Fruit fly (Drosophila melanogaster) whole organism, embryonic: ENCODE results near the gene CBP.

ENCODE experiments used
- Aef1 ChIP-seq: fragments of 200-800 bp; sonication (Bioruptor generic); IDR thresholded peaks from 3 replicates; pipeline ENCODE4 v1.3.6; 2022; ENCODE audit warnings: missing biosample characterization, missing genetic modification characterization
- CG12236 ChIP-seq: fragments of 200-800 bp; sonication (Bioruptor generic); optimal IDR thresholded peaks from 2 replicates; lab custom pipeline; 2016; ENCODE audit warnings: missing biosample characterization, missing genetic modification characterization
- CG13624 ChIP-seq: fragments of 200-800 bp; sonication (Bioruptor generic); optimal IDR thresholded peaks from 2 replicates; lab custom pipeline; 2016; ENCODE audit warnings: missing biosample characterization, missing genetic modification characterization
- CG1603 ChIP-seq: fragments of 200-800 bp; sonication (Bioruptor generic); optimal IDR thresholded peaks from 2 replicates; lab custom pipeline; 2019; ENCODE audit warnings: missing biosample characterization, mild to moderate bottlenecking, missing genetic modification characterization, moderate library complexity
- CG18764 ChIP-seq: fragments of 200-800 bp; sonication (Bioruptor generic); optimal IDR thresholded peaks from 3 replicates; lab custom pipeline; 2016; ENCODE audit warnings: missing biosample characterization, missing genetic modification characterization
- CG3995 ChIP-seq: fragments of 200-800 bp; sonication (Bioruptor generic); optimal IDR thresholded peaks from 3 replicates; lab custom pipeline; 2016; ENCODE audit warnings: missing biosample characterization, missing genetic modification characterization
- CG42726 ChIP-seq: fragments of 200-800 bp; sonication (Bioruptor generic); IDR thresholded peaks from 2 replicates; pipeline ENCODE4 v1.3.6; 2022; ENCODE audit warnings: missing biosample characterization, missing genetic modification characterization; ENCODE audit not compliant: partially characterized antibody
- CG4282 ChIP-seq: fragments of 200-800 bp; sonication (Bioruptor generic); optimal IDR thresholded peaks from 2 replicates; lab custom pipeline; 2016; ENCODE audit warnings: missing biosample characterization, missing genetic modification characterization
- CG4707 ChIP-seq: fragments of 200-800 bp; sonication (Bioruptor generic); optimal IDR thresholded peaks from 2 replicates; lab custom pipeline; 2018; ENCODE audit warnings: missing biosample characterization, mild to moderate bottlenecking, missing genetic modification characterization, moderate library complexity
- CG5180 ChIP-seq: fragments of 200-800 bp; sonication (Bioruptor generic); optimal IDR thresholded peaks from 3 replicates; lab custom pipeline; 2017; ENCODE audit warnings: missing biosample characterization, missing genetic modification characterization, mild to moderate bottlenecking, moderate library complexity, missing genetic modification reagents
- CG6175 ChIP-seq: fragments of 200-800 bp; sonication (Bioruptor generic); IDR thresholded peaks from 3 replicates; pipeline ENCODE4 v1.3.6; 2022; ENCODE audit warnings: missing biosample characterization, missing genetic modification characterization
- CG8089 ChIP-seq: fragments of 200-800 bp; sonication (Bioruptor generic); optimal IDR thresholded peaks from 3 replicates; lab custom pipeline; 2016; ENCODE audit warnings: missing biosample characterization, missing genetic modification characterization
- CG9797 ChIP-seq: fragments of 200-800 bp; sonication (Bioruptor generic); optimal IDR thresholded peaks from 3 replicates; lab custom pipeline; 2018; ENCODE audit warnings: missing biosample characterization, mild to moderate bottlenecking, missing genetic modification characterization
- CG9932 ChIP-seq: fragments of 200-800 bp; sonication (Bioruptor generic); IDR thresholded peaks from 2 replicates; pipeline ENCODE4 v1.3.6; 2022; ENCODE audit warnings: missing biosample characterization, missing genetic modification characterization
- CrebB ChIP-seq: fragments of 200-800 bp; sonication (Bioruptor generic); optimal IDR thresholded peaks from 3 replicates; lab custom pipeline; 2018; ENCODE audit warnings: missing biosample characterization, mild to moderate bottlenecking, missing genetic modification characterization
- Dfd ChIP-seq, 2 experiments: fragments of >200 bp; optimal IDR thresholded peaks; 2 replicates each; lab custom pipeline; 2017; ENCODE audit warnings: missing biosample characterization in 2 of 2, missing genetic modification characterization in 2 of 2
- Drgx ChIP-seq: fragments of 200-800 bp; sonication (Bioruptor generic); IDR thresholded peaks from 2 replicates; pipeline ENCODE4 v1.3.6; 2022; ENCODE audit warnings: missing biosample characterization, missing genetic modification characterization
- Eip74EF ChIP-seq, 2 experiments: fragments of 200-800 bp in 1 of 2; fragments of >200 bp in 1 of 2; sonication (Bioruptor generic) in 1 of 2; optimal IDR thresholded peaks; 2 replicates each; lab custom pipeline; 2017 to 2019; ENCODE audit warnings: missing biosample characterization in 2 of 2, missing genetic modification characterization in 2 of 2, mild to moderate bottlenecking in 1 of 2, moderate library complexity in 1 of 2
- GATAe ChIP-seq: fragments of 200-800 bp; sonication (Bioruptor generic); conservative IDR thresholded peaks from 2 replicates; pipeline ENCODE4 v1.3.6; 2022; ENCODE audit warnings: missing biosample characterization, missing genetic modification characterization
- HHEX ChIP-seq: fragments of 200-800 bp; sonication (Bioruptor generic); optimal IDR thresholded peaks from 3 replicates; lab custom pipeline; 2017; ENCODE audit warnings: missing biosample characterization, mild to moderate bottlenecking, missing genetic modification characterization, missing genetic modification reagents
- HLHmδ ChIP-seq: fragments of 200-800 bp; sonication (Bioruptor generic); optimal IDR thresholded peaks from 2 replicates; lab custom pipeline; 2018; ENCODE audit warnings: missing biosample characterization, mild to moderate bottlenecking, missing genetic modification characterization, moderate library complexity
- Med ChIP-seq: fragments of 200-800 bp; sonication (Bioruptor generic); peaks from one replicate; lab custom pipeline; 2016; ENCODE audit warnings: missing biosample characterization, missing genetic modification characterization, mild to moderate bottlenecking, inconsistent platforms, moderate library complexity
- NC2α ChIP-seq: fragments of 200-800 bp; sonication (Bioruptor generic); optimal IDR thresholded peaks from 2 replicates; lab custom pipeline; 2016; ENCODE audit warnings: missing biosample characterization, missing genetic modification characterization
- Nf-YB ChIP-seq: fragments of 200-800 bp; sonication (Bioruptor generic); optimal IDR thresholded peaks from 3 replicates; lab custom pipeline; 2019; ENCODE audit warnings: missing biosample characterization, mild to moderate bottlenecking, missing genetic modification characterization, moderate library complexity
- PHDP ChIP-seq: fragments of 200-800 bp; sonication (Bioruptor generic); optimal IDR thresholded peaks from 3 replicates; lab custom pipeline; 2018; ENCODE audit warnings: missing biosample characterization, mild to moderate bottlenecking, missing genetic modification characterization, moderate library complexity
- Scr ChIP-seq: fragments of 200-800 bp; sonication (Bioruptor generic); IDR thresholded peaks from 2 replicates; pipeline ENCODE4 v1.3.6; 2022; ENCODE audit warnings: missing biosample characterization, missing genetic modification characterization; ENCODE audit not compliant: partially characterized antibody
- TFAM ChIP-seq: fragments of 200-800 bp; sonication (Bioruptor generic); optimal IDR thresholded peaks from 2 replicates; lab custom pipeline; 2017; ENCODE audit warnings: missing biosample characterization, missing genetic modification characterization, inconsistent platforms
- Vsx1 ChIP-seq: fragments of 200-800 bp; sonication (Bioruptor generic); optimal IDR thresholded peaks from 2 replicates; lab custom pipeline; 2017; ENCODE audit warnings: missing biosample characterization, mild to moderate bottlenecking, missing genetic modification characterization, missing genetic modification reagents
- caup ChIP-seq: fragments of 200-800 bp; sonication (Bioruptor generic); optimal IDR thresholded peaks from 3 replicates; lab custom pipeline; 2017; ENCODE audit warnings: missing biosample characterization, mild to moderate bottlenecking, missing genetic modification characterization, moderate library complexity; ENCODE audit not compliant: severe bottlenecking
- chm ChIP-seq: fragments of 200-800 bp; sonication (Bioruptor generic); IDR thresholded peaks from 2 replicates; pipeline ENCODE4 v1.3.6; 2022; ENCODE audit warnings: missing biosample characterization, missing genetic modification characterization
- corto ChIP-seq: fragments of 200-800 bp; sonication (Bioruptor generic); optimal IDR thresholded peaks from 2 replicates; lab custom pipeline; 2016; ENCODE audit warnings: missing biosample characterization, mild to moderate bottlenecking, missing genetic modification characterization, moderate library complexity
- cwo ChIP-seq: fragments of 200-800 bp; sonication (Bioruptor generic); optimal IDR thresholded peaks from 3 replicates; lab custom pipeline; 2017; ENCODE audit warnings: missing biosample characterization, missing genetic modification characterization, mild to moderate bottlenecking, moderate library complexity, missing genetic modification reagents
- emc ChIP-seq: fragments of 200-800 bp; sonication (Bioruptor generic); optimal IDR thresholded peaks from 2 replicates; lab custom pipeline; 2016; ENCODE audit warnings: missing biosample characterization, missing genetic modification characterization
- esg ChIP-seq: fragments of 200-800 bp; sonication (Bioruptor generic); conservative IDR thresholded peaks from 2 replicates; pipeline ENCODE4 v1.3.6; 2022; ENCODE audit warnings: missing biosample characterization, missing genetic modification characterization
- gce ChIP-seq: fragments of 200-800 bp; sonication (Bioruptor generic); IDR thresholded peaks from 3 replicates; pipeline ENCODE4 v1.3.6; 2022; ENCODE audit warnings: missing biosample characterization, missing genetic modification characterization
- gsb-n ChIP-seq: fragments of 200-800 bp; sonication (Bioruptor generic); optimal IDR thresholded peaks from 3 replicates; lab custom pipeline; 2018; ENCODE audit warnings: missing biosample characterization, mild to moderate bottlenecking, missing genetic modification characterization
- hb ChIP-seq: fragments of 200-800 bp; sonication (Bioruptor generic); IDR thresholded peaks from 3 replicates; pipeline ENCODE4 v1.3.6; 2022; ENCODE audit warnings: missing biosample characterization, missing genetic modification characterization; ENCODE audit not compliant: partially characterized antibody
- hbn ChIP-seq: fragments of 200-800 bp; sonication (Bioruptor generic); IDR thresholded peaks from 2 replicates; pipeline ENCODE4 v1.3.6; 2022; ENCODE audit warnings: missing biosample characterization, missing genetic modification characterization; ENCODE audit not compliant: partially characterized antibody
- insv ChIP-seq, 2 experiments: fragments of 200-800 bp; sonication (Bioruptor generic); optimal IDR thresholded peaks; 3 replicates each; lab custom pipeline; 2016 to 2018; ENCODE audit warnings: missing biosample characterization in 2 of 2, missing genetic modification characterization in 2 of 2
- jing ChIP-seq: fragments of 200-800 bp; sonication (Bioruptor generic); optimal IDR thresholded peaks from 2 replicates; lab custom pipeline; 2018; ENCODE audit warnings: missing biosample characterization, mild to moderate bottlenecking, missing genetic modification characterization
- kah ChIP-seq: fragments of 200-800 bp; sonication (Bioruptor generic); optimal IDR thresholded peaks from 2 replicates; lab custom pipeline; 2018; ENCODE audit warnings: missing biosample characterization, mild to moderate bottlenecking, missing genetic modification characterization
- ken ChIP-seq: fragments of 200-800 bp; sonication (Bioruptor generic); IDR thresholded peaks from 3 replicates; pipeline ENCODE4 v1.3.6; 2022; ENCODE audit warnings: missing biosample characterization, missing genetic modification characterization
- mirr ChIP-seq: fragments of 200-800 bp; sonication (Bioruptor generic); optimal IDR thresholded peaks from 3 replicates; lab custom pipeline; 2018; ENCODE audit warnings: missing biosample characterization, mild to moderate bottlenecking, missing genetic modification characterization
- pan ChIP-seq, 4 experiments: fragments of >200 bp in 3 of 4; fragments of 200-800 bp in 1 of 4; sonication (Bioruptor generic) in 1 of 4; optimal IDR thresholded peaks in 3 of 4; IDR thresholded peaks in 1 of 4; 2 replicates each; pipeline versions ENCODE4 v1.3.6 to Lab custom; 2017 to 2022; ENCODE audit warnings: missing biosample characterization in 2 of 4, missing genetic modification characterization in 2 of 4, mixed read lengths in 1 of 4
- run ChIP-seq: fragments of 200-800 bp; sonication (Bioruptor generic); optimal IDR thresholded peaks from 3 replicates; lab custom pipeline; 2018; ENCODE audit warnings: missing biosample characterization, mild to moderate bottlenecking, missing genetic modification characterization
- schlank ChIP-seq: fragments of 200-800 bp; sonication (Bioruptor generic); optimal IDR thresholded peaks from 2 replicates; lab custom pipeline; 2018; ENCODE audit warnings: missing biosample characterization, mild to moderate bottlenecking, missing genetic modification characterization
- shn ChIP-seq: fragments of 200-800 bp; sonication (Bioruptor generic); optimal IDR thresholded peaks from 3 replicates; lab custom pipeline; 2016; ENCODE audit warnings: missing biosample characterization, missing genetic modification characterization
- tin ChIP-seq: fragments of 200-800 bp; sonication (Bioruptor generic); optimal IDR thresholded peaks from 3 replicates; lab custom pipeline; 2016; ENCODE audit warnings: missing biosample characterization, missing genetic modification characterization
- twi ChIP-seq: fragments of 200-800 bp; optimal IDR thresholded peaks from 2 replicates; lab custom pipeline; 2019; ENCODE audit warnings: missing biosample characterization, mild to moderate bottlenecking, missing genetic modification characterization, moderate library complexity
- vfl ChIP-seq: fragments of 200-800 bp; sonication (Bioruptor generic); optimal IDR thresholded peaks from 2 replicates; lab custom pipeline; 2016; ENCODE audit warnings: missing biosample characterization, missing genetic modification characterization

Gene CBP

dm6 chrX:7335524-7335991 is 1.6 kb upstream of the CBP start (continued):
- TF ChIP-seq CrebB (tag; lab: Kevin White, UChicago) (peak; percentile 10), gce (GFP tag; lab: Robert Waterston, UW) (no peak), Nf-YB (GFP tag; lab: Kevin White, UChicago) (no peak), Aef1 (GFP tag; lab: Robert Waterston, UW) (no peak), CG5180 (GFP tag; lab: Kevin White, UChicago) (no peak), gsb-n (tag; lab: Kevin White, UChicago) (peak; percentile 62), mirr (GFP tag; lab: Kevin White, UChicago) (no peak), GATAe (GFP tag; lab: Robert Waterston, UW) (no peak), PHDP (tag; lab: Kevin White, UChicago) (peak; percentile 61), CG18764 (GFP tag; lab: Kevin White, UChicago) (no peak), TFAM (GFP tag; lab: Kevin White, UChicago) (no peak), hb (GFP tag; lab: Robert Waterston, UW) (no peak), insv (GFP tag; optimal IDR thresholded peaks at IDR 0.05; lab: Kevin White, UChicago) (no peak), shn (no peak), Drgx (peak; percentile 60), CG1603 (tag; lab: Kevin White, UChicago) (peak; percentile 66), twi (peak; percentile 26), chm (GFP tag; lab: Robert Waterston, UW) (peak; percentile 10; the same call in 1 of the 2 replicates), vfl (no peak), CG6175 (GFP tag; lab: Robert Waterston, UW) (no peak), Scr (GFP tag; lab: Robert Waterston, UW) (no peak), emc (no peak), corto (GFP tag; lab: Kevin White, UChicago) (peak; percentile 60), CG42726 (GFP tag; lab: Robert Waterston, UW) (no peak), HHEX (GFP tag; lab: Kevin White, UChicago) (no peak), CG3995 (GFP tag; lab: Kevin White, UChicago) (no peak), Vsx1 (GFP tag; lab: Kevin White, UChicago) (no peak), run (no peak), pan (optimal IDR thresholded peaks at IDR 0.05; lab: Kevin White, UChicago) (no peak), pan (GFP tag; optimal IDR thresholded peaks at IDR 0.05 in 1 of 2, IDR thresholded peaks at IDR 0.05 in 1 of 2) (no peak), caup (no peak), schlank (no peak), Dfd (GFP tag; optimal IDR thresholded peaks at IDR 0.05; lab: Kevin White, UChicago) (no peak), jing (GFP tag; lab: Kevin White, UChicago) (no peak), Eip74EF (GFP tag; optimal IDR thresholded peaks at IDR 0.05; lab: Kevin White, UChicago) (peak in 1 of 2 experiments; percentile 29), CG4282 (GFP tag; lab: Kevin White, UChicago) (no peak), cwo (GFP tag; lab: Kevin White, UChicago) (no peak), CG4707 (GFP tag; lab: Kevin White, UChicago) (peak; percentile 66), Med (GFP tag; lab: Kevin White, UChicago) (no peak), hbn (GFP tag; lab: Robert Waterston, UW) (no peak), CG9932 (GFP tag; lab: Robert Waterston, UW) (no peak), CG13624 (GFP tag; lab: Kevin White, UChicago) (no peak), ken (GFP tag; lab: Robert Waterston, UW) (0 out of 3 replicates have a peak, but pooled peaks have one; percentile 29), NC2α (GFP tag; lab: Kevin White, UChicago) (no peak), HLHmδ (GFP tag; lab: Kevin White, UChicago) (no peak), tin (GFP tag; lab: Kevin White, UChicago) (no peak), CG9797 (GFP tag; lab: Kevin White, UChicago) (no peak), esg (GFP tag; lab: Robert Waterston, UW) (no peak), CG12236 (GFP tag; lab: Kevin White, UChicago) (no peak), kah (GFP tag; lab: Kevin White, UChicago) (peak; percentile 36), CG8089 (GFP tag; lab: Kevin White, UChicago) (no peak)
